Worm (Caenorhabditis elegans): ENCODE measurements around the gene K08D8.10.

Gene K08D8.10

ce11 chrIV:12902430-12903110 lies 2.2 kb downstream of the K08D8.10 start, which contains the start of gene K08D8.2:
Gene K08D8.2 (plus strand): TSS chrIV:12903060.
- TF ChIP-seq dmd-6 (GFP tag; IDR thresholded peaks at IDR 0.05): peak; percentile 35; the same call in 1 of the 2 replicates
- no peak for TF ChIP-seq fkh-10 (GFP tag; optimal IDR thresholded peaks at IDR 0.05)
- TF ChIP-seq pqm-1 (tag; optimal IDR thresholded peaks at IDR 0.05): peak; percentile 10

- TF ChIP-seq ceh-28 (tag; optimal IDR thresholded peaks at IDR 0.05) (no peak), aly-2 (tag; optimal IDR thresholded peaks at IDR 0.05) (no peak), dve-1 (tag; optimal IDR thresholded peaks at IDR 0.05; ENCODE audit: insufficient read depth) (peak; percentile 44), ztf-11 (tag; optimal IDR thresholded peaks at IDR 0.05) (no peak), unc-62 (GFP tag; optimal IDR thresholded peaks at IDR 0.05 in 1 of 2) (no peak), unc-62 (tag; optimal IDR thresholded peaks at IDR 0.05) (no peak), saeg-2 (GFP tag; IDR thresholded peaks at IDR 0.05) (no peak), ztf-7 (tag; optimal IDR thresholded peaks at IDR 0.05) (no peak), dmd-6 (GFP tag; IDR thresholded peaks at IDR 0.05) (peak; percentile 12; the same call in 1 of the 2 replicates), ceh-44 (GFP tag; IDR thresholded peaks at IDR 0.05) (no peak), daf-16 (GFP tag; optimal IDR thresholded peaks at IDR 0.05) (no peak), daf-16 (tag; optimal IDR thresholded peaks at IDR 0.05) (peak; percentile 25), pqm-1 (tag; optimal IDR thresholded peaks at IDR 0.05) (peak; percentile 71), nhr-102 (tag; optimal IDR thresholded peaks at IDR 0.05) (no peak), nhr-28 (tag; optimal IDR thresholded peaks at IDR 0.05) (peak; percentile 38), F49E8.2 (tag; optimal IDR thresholded peaks at IDR 0.05; ENCODE audit: borderline replicate concordance) (no peak), set-16 (GFP tag; IDR thresholded peaks at IDR 0.05) (no peak), snpc-4 (tag; optimal IDR thresholded peaks at IDR 0.05) (no peak), spr-3 (GFP tag; optimal IDR thresholded peaks at IDR 0.05) (no peak)
Observed at ce11 chrIV:12903687-12904086, 3.3 kb downstream of the K08D8.10 start.

- TF ChIP-seq daf-16 (GFP tag; optimal IDR thresholded peaks at IDR 0.05) (no peak), daf-16 (tag; optimal IDR thresholded peaks at IDR 0.05) (peak; percentile 78), Y105C5A.15 (GFP tag; IDR thresholded peaks at IDR 0.05) (no peak), ceh-62 (tag; optimal IDR thresholded peaks at IDR 0.05) (no peak), nhr-25 (tag; optimal IDR thresholded peaks at IDR 0.05; ENCODE audit: borderline replicate concordance, insufficient read depth) (no peak), ZK337.2 (GFP tag; IDR thresholded peaks at IDR 0.05) (no peak), mxl-3 (GFP tag; optimal IDR thresholded peaks at IDR 0.05) (no peak), arid-1 (GFP tag; conservative IDR thresholded peaks at IDR 0.05) (no peak), mxl-2 (GFP tag; conservative IDR thresholded peaks at IDR 0.05) (no peak), nhr-42 (GFP tag; IDR thresholded peaks at IDR 0.05) (no peak), php-3 (GFP tag; IDR thresholded peaks at IDR 0.05) (no peak), nhr-48 (tag; optimal IDR thresholded peaks at IDR 0.05) (no peak), zag-1 (tag; optimal IDR thresholded peaks at IDR 0.05) (no peak), F10B5.3 (tag; optimal IDR thresholded peaks at IDR 0.05) (no peak), tag-97 (GFP tag; IDR thresholded peaks at IDR 0.05) (no peak), dmd-6 (GFP tag; IDR thresholded peaks at IDR 0.05) (peak; percentile 82), hlh-30 (tag; optimal IDR thresholded peaks at IDR 0.05; ENCODE audit: insufficient read depth) (peak; percentile 34), Y75B8A.6 (GFP tag; IDR thresholded peaks at IDR 0.05) (no peak), spr-3 (GFP tag; optimal IDR thresholded peaks at IDR 0.05) (no peak), nhr-102 (tag; optimal IDR thresholded peaks at IDR 0.05) (no peak), ceh-44 (GFP tag; IDR thresholded peaks at IDR 0.05) (no peak), D1046.2 (GFP tag; IDR thresholded peaks at IDR 0.05) (no peak), saeg-2 (GFP tag; IDR thresholded peaks at IDR 0.05) (no peak), nhr-77 (tag; optimal IDR thresholded peaks at IDR 0.05) (peak; percentile 36), lsy-2 (tag; optimal IDR thresholded peaks at IDR 0.05) (no peak), Y5F2A.4 (GFP tag; optimal IDR thresholded peaks at IDR 0.05) (no peak), aly-2 (tag; optimal IDR thresholded peaks at IDR 0.05) (no peak), zfp-2 (tag; optimal IDR thresholded peaks at IDR 0.05) (no peak), pha-4 (GFP tag; IDR thresholded peaks at IDR 0.05) (no peak), pha-4 (tag; optimal IDR thresholded peaks at IDR 0.05) (no peak), hif-1 (tag; optimal IDR thresholded peaks at IDR 0.05) (no peak), daf-19 (GFP tag; conservative IDR thresholded peaks at IDR 0.05) (no peak), zip-2 (tag; optimal IDR thresholded peaks at IDR 0.05) (no peak), ces-1 (GFP tag; optimal IDR thresholded peaks at IDR 0.05) (no peak), ceh-82 (tag; optimal IDR thresholded peaks at IDR 0.05) (no peak)
Observed at ce11 chrIV:12906529-12906928, 6.2 kb downstream of the K08D8.10 start, which contains the start of gene K08D8.3. Gene K08D8.3 (minus strand): TSS chrIV:12906659.
